Fruit fly (Drosophila melanogaster) whole organism, embryonic: ENCODE data around the gene Cnep1r2.
A peak's percentile ranks its signal among the peaks of the same experiment; 100 is the strongest.

ENCODE experiments used
- Ada2b ChIP-seq: fragments of 200-800 bp; sonication (Bioruptor generic); IDR thresholded peaks from 2 replicates; pipeline ENCODE4 v1.3.6; 2022; ENCODE audit warnings: missing biosample characterization, missing genetic modification characterization
- C15 ChIP-seq: fragments of 200-800 bp; sonication (Bioruptor generic); IDR thresholded peaks from 3 replicates; pipeline ENCODE4 v1.3.6; 2022; ENCODE audit warnings: missing biosample characterization, missing genetic modification characterization
- CG10274 ChIP-seq: fragments of 200-800 bp; sonication (Bioruptor generic); optimal IDR thresholded peaks from 3 replicates; lab custom pipeline; 2017; ENCODE audit warnings: missing biosample characterization, mild to moderate bottlenecking, missing genetic modification characterization
- CG10321 ChIP-seq: fragments of 200-800 bp; sonication (Bioruptor generic); IDR thresholded peaks from 2 replicates; pipeline ENCODE4 v1.3.6; 2022; ENCODE audit warnings: missing biosample characterization, missing genetic modification characterization
- CG10431 ChIP-seq: fragments of 200-800 bp; sonication (Bioruptor generic); optimal IDR thresholded peaks from 3 replicates; lab custom pipeline; 2018; ENCODE audit warnings: missing biosample characterization, mild to moderate bottlenecking, missing genetic modification characterization
- CG11247 ChIP-seq: fragments of 200-800 bp; sonication (Bioruptor generic); IDR thresholded peaks from 2 replicates; pipeline ENCODE4 v1.3.6; 2022; ENCODE audit warnings: missing biosample characterization, missing genetic modification characterization
- CG11398 ChIP-seq: fragments of 200-800 bp; sonication (Bioruptor generic); optimal IDR thresholded peaks from 2 replicates; lab custom pipeline; 2016; ENCODE audit warnings: missing biosample characterization, missing genetic modification characterization
- CG1602 ChIP-seq: fragments of 200-800 bp; sonication (Bioruptor generic); optimal IDR thresholded peaks from 3 replicates; lab custom pipeline; 2016; ENCODE audit warnings: missing biosample characterization, missing genetic modification characterization
- CG16815 ChIP-seq: fragments of 200-800 bp; sonication (Bioruptor generic); optimal IDR thresholded peaks from 3 replicates; lab custom pipeline; 2017; ENCODE audit warnings: missing biosample characterization, mild to moderate bottlenecking, missing genetic modification characterization
- CG1792 ChIP-seq: fragments of 200-800 bp; sonication (Bioruptor generic); optimal IDR thresholded peaks from 2 replicates; lab custom pipeline; 2016; ENCODE audit warnings: missing biosample characterization, missing genetic modification characterization
- CG2116 ChIP-seq: fragments of 200-800 bp; sonication (Bioruptor generic); optimal IDR thresholded peaks from 3 replicates; lab custom pipeline; 2018; ENCODE audit warnings: missing biosample characterization, mild to moderate bottlenecking, missing genetic modification characterization
- CG34224 ChIP-seq: fragments of 200-800 bp; sonication (Bioruptor generic); IDR thresholded peaks from 3 replicates; pipeline ENCODE4 v1.3.6; 2022; ENCODE audit warnings: missing biosample characterization, missing genetic modification characterization; ENCODE audit not compliant: partially characterized antibody
- CG4328 ChIP-seq: fragments of 200-800 bp; sonication (Bioruptor generic); optimal IDR thresholded peaks from 3 replicates; lab custom pipeline; 2017; ENCODE audit warnings: missing biosample characterization, missing genetic modification reagents, missing genetic modification characterization
- CG6813 ChIP-seq: fragments of 200-800 bp; sonication (Bioruptor generic); optimal IDR thresholded peaks from 2 replicates; lab custom pipeline; 2017; ENCODE audit warnings: missing biosample characterization, missing genetic modification characterization, mild to moderate bottlenecking, moderate library complexity, missing genetic modification reagents
- CG7556 ChIP-seq: fragments of 200-800 bp; sonication (Bioruptor generic); optimal IDR thresholded peaks from 2 replicates; lab custom pipeline; 2017; ENCODE audit warnings: missing biosample characterization, mild to moderate bottlenecking, missing genetic modification characterization
- CG8924 ChIP-seq: fragments of 200-800 bp; optimal IDR thresholded peaks from 3 replicates; lab custom pipeline; 2019; ENCODE audit warnings: missing biosample characterization, mild to moderate bottlenecking, missing genetic modification characterization, moderate library complexity
- CG9817 ChIP-seq: fragments of 200-800 bp; sonication (Bioruptor generic); optimal IDR thresholded peaks from 2 replicates; lab custom pipeline; 2018; ENCODE audit warnings: missing biosample characterization, mild to moderate bottlenecking, missing genetic modification characterization, moderate library complexity
- Camta ChIP-seq: fragments of 200-800 bp; sonication (Bioruptor generic); optimal IDR thresholded peaks from 2 replicates; lab custom pipeline; 2016; ENCODE audit warnings: missing biosample characterization, missing genetic modification characterization
- D19A ChIP-seq: fragments of 200-800 bp; optimal IDR thresholded peaks from 3 replicates; lab custom pipeline; 2019; ENCODE audit warnings: missing biosample characterization, mild to moderate bottlenecking, missing genetic modification characterization, moderate library complexity
- Dip2 ChIP-seq: fragments of 200-800 bp; sonication (Bioruptor generic); IDR thresholded peaks from 2 replicates; pipeline ENCODE4 v1.3.6; 2022; ENCODE audit warnings: missing biosample characterization, missing genetic modification characterization
- Dip3 ChIP-seq: fragments of 200-800 bp; sonication (Bioruptor generic); optimal IDR thresholded peaks from 3 replicates; lab custom pipeline; 2016; ENCODE audit warnings: missing biosample characterization, missing genetic modification characterization
- Drgx ChIP-seq: fragments of 200-800 bp; sonication (Bioruptor generic); IDR thresholded peaks from 2 replicates; pipeline ENCODE4 v1.3.6; 2022; ENCODE audit warnings: missing biosample characterization, missing genetic modification characterization
- Gsc ChIP-seq: fragments of 200-800 bp; sonication (Bioruptor generic); IDR thresholded peaks from 2 replicates; pipeline ENCODE4 v1.3.6; 2022; ENCODE audit warnings: missing biosample characterization, missing genetic modification characterization
- Hr39 ChIP-seq: fragments of >200 bp; optimal IDR thresholded peaks from 2 replicates; lab custom pipeline; 2017
- Jarid2 ChIP-seq: fragments of 200-800 bp; sonication (Bioruptor generic); optimal IDR thresholded peaks from 3 replicates; lab custom pipeline; 2017; ENCODE audit warnings: mild to moderate bottlenecking, missing biosample characterization, missing genetic modification reagents, missing genetic modification characterization
- Lpt ChIP-seq: fragments of >200 bp; optimal IDR thresholded peaks from 2 replicates; lab custom pipeline; 2018; ENCODE audit warnings: missing biosample characterization, missing genetic modification characterization
- Meics ChIP-seq: fragments of 200-800 bp; sonication (Bioruptor generic); optimal IDR thresholded peaks from 2 replicates; lab custom pipeline; 2017; ENCODE audit warnings: missing biosample characterization, mild to moderate bottlenecking, missing genetic modification characterization
- Rfx ChIP-seq: fragments of 200-800 bp; sonication (Bioruptor generic); IDR thresholded peaks from 2 replicates; pipeline ENCODE4 v1.3.6; 2022; ENCODE audit warnings: missing biosample characterization, missing genetic modification characterization
- Spps ChIP-seq: fragments of 200-800 bp; sonication (Bioruptor generic); optimal IDR thresholded peaks from 2 replicates; lab custom pipeline; 2018; ENCODE audit warnings: missing biosample characterization, mild to moderate bottlenecking, missing genetic modification characterization
- Vsx1 ChIP-seq: fragments of 200-800 bp; sonication (Bioruptor generic); optimal IDR thresholded peaks from 2 replicates; lab custom pipeline; 2017; ENCODE audit warnings: missing biosample characterization, mild to moderate bottlenecking, missing genetic modification characterization, missing genetic modification reagents
- ab ChIP-seq: fragments of 200-800 bp; sonication (Bioruptor generic); optimal IDR thresholded peaks from 2 replicates; lab custom pipeline; 2016; ENCODE audit warnings: missing biosample characterization, missing genetic modification characterization
- amos ChIP-seq: fragments of 200-800 bp; sonication (Bioruptor generic); IDR thresholded peaks from 2 replicates; pipeline ENCODE4 v1.3.6; 2022; ENCODE audit warnings: missing biosample characterization, missing genetic modification characterization; ENCODE audit not compliant: partially characterized antibody
- bbx ChIP-seq: fragments of 200-800 bp; sonication (Bioruptor generic); IDR thresholded peaks from 2 replicates; pipeline ENCODE4 v1.3.6; 2022; ENCODE audit warnings: missing biosample characterization, missing genetic modification characterization; ENCODE audit not compliant: partially characterized antibody
- bigmax ChIP-seq: fragments of 200-800 bp; sonication (Bioruptor generic); optimal IDR thresholded peaks from 2 replicates; lab custom pipeline; 2018; ENCODE audit warnings: missing biosample characterization, mild to moderate bottlenecking, missing genetic modification characterization
- cas ChIP-seq: fragments of 200-800 bp; sonication (Bioruptor generic); IDR thresholded peaks from 2 replicates; pipeline ENCODE4 v1.3.6; 2022; ENCODE audit warnings: missing biosample characterization, missing genetic modification characterization
- chm ChIP-seq: fragments of 200-800 bp; sonication (Bioruptor generic); IDR thresholded peaks from 2 replicates; pipeline ENCODE4 v1.3.6; 2022; ENCODE audit warnings: missing biosample characterization, missing genetic modification characterization
- crc ChIP-seq: fragments of 200-800 bp; sonication (Bioruptor generic); optimal IDR thresholded peaks from 2 replicates; lab custom pipeline; 2016; ENCODE audit warnings: missing biosample characterization, missing genetic modification characterization
- da ChIP-seq: fragments of 200-800 bp; sonication (Bioruptor generic); optimal IDR thresholded peaks from 2 replicates; lab custom pipeline; 2016; ENCODE audit warnings: missing biosample characterization, missing genetic modification characterization
- dati ChIP-seq: fragments of 200-800 bp; sonication (Bioruptor generic); IDR thresholded peaks from 2 replicates; pipeline ENCODE4 v1.3.6; 2022; ENCODE audit warnings: missing biosample characterization, missing genetic modification characterization
- dysf ChIP-seq: fragments of 200-800 bp; sonication (Bioruptor generic); IDR thresholded peaks from 3 replicates; pipeline ENCODE4 v1.3.6; 2022; ENCODE audit warnings: missing biosample characterization, missing genetic modification characterization
- h ChIP-seq: fragments of >200 bp; optimal IDR thresholded peaks from 2 replicates; lab custom pipeline; 2017
- hth ChIP-seq: fragments of >200 bp; optimal IDR thresholded peaks from 2 replicates; lab custom pipeline; 2017; ENCODE audit warnings: inconsistent platforms
- kah ChIP-seq: fragments of 200-800 bp; sonication (Bioruptor generic); optimal IDR thresholded peaks from 2 replicates; lab custom pipeline; 2018; ENCODE audit warnings: missing biosample characterization, mild to moderate bottlenecking, missing genetic modification characterization
- pfk ChIP-seq: fragments of 200-800 bp; sonication (Bioruptor generic); optimal IDR thresholded peaks from 2 replicates; lab custom pipeline; 2018; ENCODE audit warnings: missing biosample characterization, mild to moderate bottlenecking, missing genetic modification characterization, moderate library complexity
- pum ChIP-seq: fragments of 200-800 bp; sonication (Bioruptor generic); optimal IDR thresholded peaks from 2 replicates; lab custom pipeline; 2016; ENCODE audit warnings: missing biosample characterization, missing genetic modification characterization
- pzg ChIP-seq: fragments of 200-800 bp; sonication (Bioruptor generic); optimal IDR thresholded peaks from 3 replicates; lab custom pipeline; 2018; ENCODE audit warnings: missing biosample characterization, mild to moderate bottlenecking, missing genetic modification characterization, moderate library complexity
- shn ChIP-seq: fragments of 200-800 bp; sonication (Bioruptor generic); optimal IDR thresholded peaks from 3 replicates; lab custom pipeline; 2016; ENCODE audit warnings: missing biosample characterization, missing genetic modification characterization
- tin ChIP-seq: fragments of 200-800 bp; sonication (Bioruptor generic); optimal IDR thresholded peaks from 3 replicates; lab custom pipeline; 2016; ENCODE audit warnings: missing biosample characterization, missing genetic modification characterization
- toy ChIP-seq: fragments of 200-800 bp; sonication (Bioruptor generic); IDR thresholded peaks from 2 replicates; pipeline ENCODE4 v1.3.6; 2022; ENCODE audit warnings: missing biosample characterization, missing genetic modification characterization
- vnd ChIP-seq: fragments of 200-800 bp; sonication (Bioruptor generic); IDR thresholded peaks from 3 replicates; pipeline ENCODE4 v1.3.6; 2022; ENCODE audit warnings: missing biosample characterization, missing genetic modification characterization; ENCODE audit not compliant: partially characterized antibody
- wek ChIP-seq: fragments of 200-800 bp; sonication (Bioruptor generic); optimal IDR thresholded peaks from 3 replicates; lab custom pipeline; 2018; ENCODE audit warnings: missing biosample characterization, mild to moderate bottlenecking, missing genetic modification characterization, moderate library complexity
- wor ChIP-seq: fragments of 200-800 bp; sonication (Bioruptor generic); IDR thresholded peaks from 2 replicates; pipeline ENCODE4 v1.3.6; 2022; ENCODE audit warnings: missing biosample characterization, missing genetic modification characterization

Gene Cnep1r2

DNA sequence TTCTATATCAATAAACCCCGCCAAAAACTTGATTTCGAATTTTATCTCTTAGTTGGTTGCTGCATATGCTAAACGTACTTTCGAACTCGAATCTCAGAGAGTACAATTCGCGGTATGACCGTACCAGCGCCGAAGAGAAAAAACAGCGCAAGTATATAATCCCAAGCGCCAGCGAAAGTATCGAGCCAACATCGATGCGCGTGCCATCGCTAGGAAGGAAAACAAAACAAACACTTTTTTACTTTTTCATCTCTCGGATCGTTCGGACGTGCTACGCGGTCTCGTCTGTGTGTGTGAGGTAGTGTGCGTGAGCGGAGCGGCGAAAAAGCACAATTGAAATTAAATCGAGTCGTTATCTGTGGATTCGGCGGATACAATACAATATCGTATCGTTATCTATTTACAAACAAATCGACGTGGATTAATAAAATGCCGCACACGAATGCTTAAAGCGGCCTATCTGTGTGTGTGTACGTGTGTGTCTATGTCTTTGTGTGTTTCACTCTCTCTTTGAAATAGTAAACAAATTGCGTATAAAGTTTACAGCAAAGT lies 26.6 kb downstream of the Cnep1r2 start, which contains the start of gene simj (continued):
- TF ChIP-seq CG16815 (GFP tag; lab: Kevin White, UChicago) (no peak), h (lab: Kevin White, UChicago) (no peak), Vsx1 (GFP tag; lab: Kevin White, UChicago) (no peak), CG10274 (GFP tag; lab: Kevin White, UChicago) (no peak), crc (GFP tag; lab: Kevin White, UChicago) (no peak), Drgx (GFP tag; lab: Robert Waterston, UW) (peak; percentile 34; the same call in 1 of the 2 replicates), Hr39 (lab: Kevin White, UChicago) (no peak), ab (no peak), kah (GFP tag; lab: Kevin White, UChicago) (peak; percentile 67), da (GFP tag; lab: Kevin White, UChicago) (no peak), shn (GFP tag; lab: Kevin White, UChicago) (peak; percentile 4), CG8924 (tag; lab: Kevin White, UChicago) (peak; percentile 81), CG11398 (GFP tag; lab: Kevin White, UChicago) (peak; percentile 52), Spps (peak; percentile 29), Dip2 (GFP tag; lab: Robert Waterston, UW) (no peak), Gsc (GFP tag; lab: Robert Waterston, UW) (no peak), wor (no peak), hth (lab: Kevin White, UChicago) (no peak), dati (GFP tag; lab: Robert Waterston, UW) (no peak), CG7556 (no peak), CG4328 (GFP tag; lab: Kevin White, UChicago) (peak; percentile 28), bbx (GFP tag; lab: Robert Waterston, UW) (peak; percentile 95), tin (GFP tag; lab: Kevin White, UChicago) (peak; percentile 26), bigmax (peak; percentile 67), vnd (peak; percentile 64), CG6813 (GFP tag; lab: Kevin White, UChicago) (peak; percentile 30), Jarid2 (peak; percentile 88), cas (GFP tag; lab: Robert Waterston, UW) (no peak), CG2116 (peak; percentile 65), Dip3 (GFP tag; lab: Kevin White, UChicago) (no peak), amos (GFP tag; lab: Robert Waterston, UW) (peak; percentile 94), C15 (no peak), pzg (GFP tag; lab: Kevin White, UChicago) (peak; percentile 97), pum (GFP tag; lab: Kevin White, UChicago) (no peak), CG10431 (GFP tag; lab: Kevin White, UChicago) (no peak), wek (peak; percentile 75), Camta (GFP tag; lab: Kevin White, UChicago) (no peak), Lpt (GFP tag; lab: Kevin White, UChicago) (no peak), CG1792 (no peak), CG1602 (no peak), dysf (GFP tag; lab: Robert Waterston, UW) (0 out of 3 replicates have a peak, but pooled peaks have one; percentile 9), Meics (peak; percentile 51), CG34224 (GFP tag; lab: Robert Waterston, UW) (peak; percentile 90), CG9817 (tag; lab: Kevin White, UChicago) (no peak), CG11247 (GFP tag; lab: Robert Waterston, UW) (0 out of 2 replicates have a peak, but pooled peaks have one; percentile 13), pfk (GFP tag; lab: Kevin White, UChicago) (peak; percentile 41), Ada2b (GFP tag; lab: Robert Waterston, UW) (no peak), toy (no peak), Rfx (GFP tag; lab: Robert Waterston, UW) (peak; percentile 80), chm (GFP tag; lab: Robert Waterston, UW) (peak; percentile 95), D19A (tag; lab: Kevin White, UChicago) (peak; percentile 48), CG10321 (GFP tag; lab: Robert Waterston, UW) (no peak)
